Worm (Caenorhabditis elegans): ENCODE measurements around the gene clec-163.

- TF ChIP-seq ref-2 (tag; optimal IDR thresholded peaks at IDR 0.05) (no peak), nhr-232 (tag; optimal IDR thresholded peaks at IDR 0.05) (no peak), tbx-2 (tag; optimal IDR thresholded peaks at IDR 0.05) (no peak), pros-1 (tag; optimal IDR thresholded peaks at IDR 0.05) (no peak), ama-1 (optimal IDR thresholded peaks at IDR 0.05) (no peak), nhr-11 (tag; optimal IDR thresholded peaks at IDR 0.05) (no peak), fkh-10 (GFP tag; optimal IDR thresholded peaks at IDR 0.05) (no peak)
Observed at ce11 chrIII:10757540-10757939, 36.6 kb upstream of the clec-163 start, which contains the start of gene rnf-113.
